Worm (Caenorhabditis elegans) whole organism, early embryonic: ENCODE results near the gene cbp-2.

Source experiments
- B0310.2 ChIP-seq: sonication (generic microtip); optimal IDR thresholded peaks from 2 replicates; lab custom pipeline; 2016; ENCODE audit warnings: mild to moderate bottlenecking, missing genetic modification characterization, missing compliant biosample characterization
- F13C5.2 ChIP-seq: sonication (generic microtip); optimal IDR thresholded peaks from 2 replicates; lab custom pipeline; 2017; ENCODE audit warnings: mild to moderate bottlenecking, missing genetic modification characterization, inconsistent platforms, missing compliant biosample characterization
- ceh-13 ChIP-seq: fragments of 200-800 bp; sonication (Bioruptor generic); optimal IDR thresholded peaks from 2 replicates; lab custom pipeline; 2018; ENCODE audit warnings: mild to moderate bottlenecking, missing genetic modification characterization, missing compliant biosample characterization
- tbx-37 ChIP-seq: fragments of 200-800 bp; sonication (Bioruptor generic); conservative IDR thresholded peaks from 2 replicates; pipeline ENCODE4 v1.3.6; 2022; ENCODE audit warnings: missing genetic modification reagents, missing genetic modification characterization, missing compliant biosample characterization

DNA sequence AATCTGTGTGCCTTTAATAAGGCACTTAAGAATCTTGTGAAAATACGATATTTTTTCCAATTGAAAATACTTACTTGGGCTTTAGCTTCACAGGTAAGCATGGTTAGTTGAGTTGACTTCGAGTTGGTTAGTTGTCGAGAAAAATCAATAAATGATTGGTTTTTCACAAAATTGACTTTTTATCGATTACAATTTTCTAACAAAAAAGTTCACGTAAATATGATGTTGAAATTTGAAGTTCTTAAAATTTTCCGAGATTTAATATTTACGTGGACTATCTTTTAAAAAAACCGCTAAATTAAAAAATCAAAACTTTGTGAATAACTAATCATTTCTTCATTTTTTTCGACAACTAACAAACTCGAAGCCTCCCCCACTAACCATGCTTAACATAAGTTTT is 2.2 kb upstream of the cbp-2 start, which contains the start of gene F40F12.3:
- no peak for TF ChIP-seq tbx-37 (GFP tag; lab: Robert Waterston, UW)
- no peak for TF ChIP-seq F13C5.2
- TF ChIP-seq ceh-13 (GFP tag; lab: Kevin White, UChicago) = no peak
- no peak for TF ChIP-seq B0310.2 (tag; lab: Kevin White, UChicago)
